Fruit fly (Drosophila melanogaster): ENCODE data around the gene MED30.

DNA sequence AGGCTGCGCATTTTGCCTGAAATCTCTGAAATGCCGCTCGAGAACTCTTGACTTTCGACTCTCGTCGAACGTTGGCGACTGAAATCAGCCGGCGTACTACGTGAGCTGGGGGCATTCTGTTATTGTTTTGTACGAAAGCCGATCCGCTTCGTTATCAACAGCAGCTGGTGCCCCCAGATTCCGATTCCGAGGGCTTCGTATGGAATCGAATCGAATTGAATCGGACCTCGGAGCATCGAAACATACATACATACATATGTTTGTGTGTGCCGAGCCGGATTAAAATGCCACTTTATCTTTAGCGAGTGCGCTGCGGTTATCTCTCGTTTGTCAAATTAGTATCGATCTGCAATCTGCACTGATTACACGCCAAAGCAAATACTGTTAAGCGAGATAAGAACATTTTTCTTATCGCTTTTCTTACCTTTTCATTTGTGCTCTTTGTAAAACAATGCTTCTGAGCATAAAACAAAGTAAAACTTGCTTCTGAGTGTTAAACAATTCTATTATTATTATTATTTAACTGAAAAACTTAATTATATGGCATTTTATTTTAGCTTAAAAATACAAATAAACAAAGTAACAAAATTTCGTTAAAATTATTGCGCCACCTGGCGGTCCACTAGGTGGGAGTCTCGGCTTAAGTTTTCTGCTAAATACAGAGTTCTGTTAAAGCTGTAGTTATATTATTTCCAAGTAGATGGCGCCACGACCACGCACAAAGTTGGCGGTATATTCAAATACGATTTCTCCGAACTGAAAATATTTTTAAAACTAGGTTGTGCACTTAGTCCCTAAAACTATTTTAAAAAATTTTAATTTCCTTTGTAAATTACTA is 47.2 kb downstream of the MED30 start, which contains the start of gene Reg-2:
- no peak for TF ChIP-seq insv (optimal IDR thresholded peaks at IDR 0.05)
- TF ChIP-seq Myc (optimal IDR thresholded peaks at IDR 0.05) = no peak
- no peak for TF ChIP-seq ttk (optimal IDR thresholded peaks at IDR 0.05)
- TF ChIP-seq Sin3A (optimal IDR thresholded peaks at IDR 0.05) = no peak
- TF ChIP-seq h (optimal IDR thresholded peaks at IDR 0.05) = no peak
- TF ChIP-seq psq (optimal IDR thresholded peaks at IDR 0.05) = no peak
